Worm (Caenorhabditis elegans) whole organism, late embryonic: Measurements from ENCODE around the gene R31.2.

Source experiments
- F13H6.1 ChIP-seq: sonication (generic microtip); optimal IDR thresholded peaks from 2 replicates; lab custom pipeline; 2016; ENCODE audit warnings: missing genetic modification characterization, missing compliant biosample characterization
- K02D7.2 ChIP-seq: sonication (generic microtip); optimal IDR thresholded peaks from 2 replicates; lab custom pipeline; 2017; ENCODE audit warnings: mild to moderate bottlenecking, missing genetic modification characterization, missing compliant biosample characterization
- T23F11.4 ChIP-seq: fragments of 200-800 bp; sonication (Bioruptor generic); optimal IDR thresholded peaks from 2 replicates; lab custom pipeline; 2018; ENCODE audit warnings: mild to moderate bottlenecking, missing genetic modification characterization, missing compliant biosample characterization
- ahr-1 ChIP-seq: sonication (generic microtip); optimal IDR thresholded peaks from 2 replicates; lab custom pipeline; 2016; ENCODE audit warnings: missing genetic modification characterization, missing compliant biosample characterization
- ama-1 ChIP-seq: fragments of 150-350 bp; optimal IDR thresholded peaks from 2 replicates; lab custom pipeline; 2014
- ceh-14 ChIP-seq: sonication (generic microtip); optimal IDR thresholded peaks from 2 replicates; lab custom pipeline; 2016; ENCODE audit warnings: missing genotype, missing genetic modification characterization, missing compliant biosample characterization
- ceh-18 ChIP-seq: sonication (generic microtip); optimal IDR thresholded peaks from 2 replicates; lab custom pipeline; 2016; ENCODE audit warnings: missing genetic modification characterization, missing compliant biosample characterization
- ceh-24 ChIP-seq: sonication (generic microtip); optimal IDR thresholded peaks from 2 replicates; lab custom pipeline; 2016; ENCODE audit warnings: mild to moderate bottlenecking, missing genetic modification characterization, missing compliant biosample characterization
- ceh-31 ChIP-seq: sonication (generic microtip); optimal IDR thresholded peaks from 2 replicates; lab custom pipeline; 2016; ENCODE audit warnings: missing genetic modification characterization, missing compliant biosample characterization
- ceh-34 ChIP-seq: sonication (generic microtip); optimal IDR thresholded peaks from 2 replicates; lab custom pipeline; 2016; ENCODE audit warnings: mild to moderate bottlenecking, missing genetic modification characterization, missing compliant biosample characterization
- ceh-48 ChIP-seq: sonication (generic microtip); optimal IDR thresholded peaks from 2 replicates; lab custom pipeline; 2016; ENCODE audit warnings: missing genetic modification characterization, inconsistent platforms, missing compliant biosample characterization
- ceh-6 ChIP-seq: fragments of 200-800 bp; sonication (Bioruptor generic); optimal IDR thresholded peaks from 2 replicates; lab custom pipeline; 2018; ENCODE audit warnings: mild to moderate bottlenecking, missing genetic modification characterization, missing compliant biosample characterization
- ceh-9 ChIP-seq: sonication (generic microtip); optimal IDR thresholded peaks from 2 replicates; lab custom pipeline; 2016; ENCODE audit warnings: mild to moderate bottlenecking, missing genetic modification characterization, inconsistent platforms, missing compliant biosample characterization
- dmd-4 ChIP-seq: sonication (generic microtip); optimal IDR thresholded peaks from 2 replicates; lab custom pipeline; 2016; ENCODE audit warnings: borderline replicate concordance, missing genetic modification characterization, missing compliant biosample characterization
- dve-1 ChIP-seq: sonication (generic microtip); optimal IDR thresholded peaks from 2 replicates; lab custom pipeline; 2017; ENCODE audit warnings: antibody characterized with exemption, mild to moderate bottlenecking, missing genetic modification characterization, missing compliant biosample characterization
- elt-2 ChIP-seq: sonication (generic microtip); optimal IDR thresholded peaks from 2 replicates; lab custom pipeline; 2016; ENCODE audit warnings: missing genetic modification reagents, missing genetic modification characterization, missing compliant biosample characterization
- ets-4 ChIP-seq: sonication (generic microtip); optimal IDR thresholded peaks from 2 replicates; lab custom pipeline; 2016; ENCODE audit warnings: missing genetic modification characterization, missing compliant biosample characterization
- fax-1 ChIP-seq: sonication (generic microtip); optimal IDR thresholded peaks from 2 replicates; lab custom pipeline; 2016; ENCODE audit warnings: missing genotype, missing genetic modification characterization, missing compliant biosample characterization
- fkh-10 ChIP-seq: fragments of 150-350 bp; optimal IDR thresholded peaks from 2 replicates; lab custom pipeline; 2014; ENCODE audit warnings: missing biosample characterization, missing genetic modification reagents, missing genetic modification characterization
- fkh-6 ChIP-seq: sonication (generic microtip); optimal IDR thresholded peaks from 2 replicates; lab custom pipeline; 2016; ENCODE audit warnings: missing genetic modification characterization, missing compliant biosample characterization
- lim-6 ChIP-seq: sonication (generic microtip); optimal IDR thresholded peaks from 2 replicates; lab custom pipeline; 2016; ENCODE audit warnings: missing genetic modification characterization, missing compliant biosample characterization
- lin-11 ChIP-seq: fragments of 200-800 bp; sonication (Bioruptor generic); optimal IDR thresholded peaks from 2 replicates; lab custom pipeline; 2018; ENCODE audit warnings: mild to moderate bottlenecking, missing genetic modification characterization, missing compliant biosample characterization
- nhr-232 ChIP-seq: sonication (generic microtip); optimal IDR thresholded peaks from 2 replicates; lab custom pipeline; 2016; ENCODE audit warnings: missing genetic modification characterization, missing compliant biosample characterization
- pha-4 ChIP-seq: fragments of 150-350 bp; optimal IDR thresholded peaks from 2 replicates; lab custom pipeline; 2018; ENCODE audit warnings: missing biosample characterization, missing genetic modification reagents, missing genetic modification characterization
- pqm-1 ChIP-seq: sonication (generic microtip); optimal IDR thresholded peaks from 2 replicates; lab custom pipeline; 2016; ENCODE audit warnings: missing genetic modification characterization, missing compliant biosample characterization
- rnt-1 ChIP-seq: sonication (generic microtip); optimal IDR thresholded peaks from 2 replicates; lab custom pipeline; 2016; ENCODE audit warnings: missing genetic modification characterization, missing compliant biosample characterization
- sdc-2 ChIP-seq: sonication (generic microtip); optimal IDR thresholded peaks from 2 replicates; lab custom pipeline; 2016; ENCODE audit warnings: missing genotype, missing genetic modification characterization, missing compliant biosample characterization
- sox-2 ChIP-seq: fragments of 200-800 bp; sonication (Bioruptor generic); IDR thresholded peaks from 2 replicates; pipeline ENCODE4 v1.3.6; 2022; ENCODE audit warnings: missing genetic modification reagents, missing genetic modification characterization, missing compliant biosample characterization
- tbx-2 ChIP-seq: sonication (generic microtip); optimal IDR thresholded peaks from 2 replicates; lab custom pipeline; 2016; ENCODE audit warnings: missing genetic modification characterization, missing compliant biosample characterization
- tbx-7 ChIP-seq: sonication (generic microtip); optimal IDR thresholded peaks from 2 replicates; lab custom pipeline; 2016; ENCODE audit warnings: missing genotype, missing genetic modification characterization, missing compliant biosample characterization
- unc-42 ChIP-seq: sonication (generic microtip); optimal IDR thresholded peaks from 2 replicates; lab custom pipeline; 2016; ENCODE audit warnings: missing genotype, missing genetic modification characterization, missing compliant biosample characterization
- unc-55 ChIP-seq: sonication (generic microtip); optimal IDR thresholded peaks from 2 replicates; lab custom pipeline; 2017; ENCODE audit warnings: missing biosample characterization, missing genetic modification reagents, missing genetic modification characterization

Gene R31.2

DNA sequence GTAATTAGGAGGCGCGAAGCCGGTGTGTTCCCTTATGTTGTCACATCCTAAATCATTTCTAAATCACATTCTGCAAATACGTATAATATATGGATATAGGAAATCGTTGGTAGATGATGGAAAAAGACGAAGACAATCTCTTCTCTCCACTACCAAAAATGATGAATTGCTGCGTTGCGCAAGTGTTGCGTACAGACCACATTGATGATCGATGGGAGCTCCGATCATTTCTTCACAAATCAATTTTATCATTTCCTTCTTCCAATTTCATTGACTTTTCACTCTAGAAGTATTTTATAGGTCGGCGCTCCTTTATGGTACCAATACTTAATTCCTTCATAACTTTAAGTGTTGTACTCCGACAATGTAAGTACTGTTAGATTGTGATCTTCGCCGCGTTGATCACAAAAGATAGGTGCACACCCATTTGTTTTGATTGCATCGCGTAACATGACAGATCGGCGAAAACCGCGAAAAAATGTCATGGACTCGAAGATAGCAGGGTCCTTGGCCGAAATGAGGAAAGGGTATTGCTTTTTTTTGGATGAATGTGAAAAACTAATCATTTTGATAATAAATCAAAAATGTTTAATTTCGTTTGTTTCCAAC, 32.2 kb downstream of the R31.2 start:
- TF ChIP-seq sdc-2 (tag; lab: Kevin White, UChicago) (no peak), unc-55 (peak; percentile 55), tbx-2 (peak; percentile 6)

DNA sequence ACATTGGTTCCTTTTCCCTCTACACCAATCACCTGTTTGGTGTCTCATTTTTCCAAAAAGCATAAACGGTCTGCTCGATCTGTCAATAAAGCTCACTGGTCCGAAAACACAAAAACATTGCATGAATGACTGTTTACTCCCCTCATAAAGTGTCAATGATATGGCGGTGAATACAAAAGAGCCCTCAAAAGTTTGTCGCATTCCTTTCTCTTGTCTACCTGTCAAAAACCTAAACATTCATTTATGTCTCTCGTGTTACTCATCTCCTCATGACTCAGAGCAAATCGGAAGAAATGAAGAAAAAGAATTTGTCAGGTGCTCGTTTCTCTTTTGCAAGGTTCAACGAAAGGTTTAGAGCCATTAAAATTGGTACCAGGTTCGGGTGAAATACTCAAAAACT, 33.9 kb downstream of the R31.2 start:
- TF ChIP-seq dmd-4 (no peak), unc-55 (no peak), dve-1 (tag; lab: Kevin White, UChicago) (no peak), ceh-24 (tag; lab: Kevin White, UChicago) (no peak), K02D7.2 (tag; lab: Kevin White, UChicago) (no peak), ceh-6 (GFP tag; lab: Kevin White, UChicago) (no peak), ceh-18 (tag; lab: Kevin White, UChicago) (no peak), pha-4 (tag; lab: Kevin White, UChicago) (no peak), ceh-14 (tag; lab: Kevin White, UChicago) (no peak), T23F11.4 (GFP tag; lab: Kevin White, UChicago) (no peak), ceh-34 (tag; lab: Kevin White, UChicago) (no peak), ahr-1 (tag; lab: Kevin White, UChicago) (no peak), ceh-31 (no peak), F13H6.1 (tag; lab: Kevin White, UChicago) (no peak), nhr-232 (tag; lab: Kevin White, UChicago) (no peak)

DNA sequence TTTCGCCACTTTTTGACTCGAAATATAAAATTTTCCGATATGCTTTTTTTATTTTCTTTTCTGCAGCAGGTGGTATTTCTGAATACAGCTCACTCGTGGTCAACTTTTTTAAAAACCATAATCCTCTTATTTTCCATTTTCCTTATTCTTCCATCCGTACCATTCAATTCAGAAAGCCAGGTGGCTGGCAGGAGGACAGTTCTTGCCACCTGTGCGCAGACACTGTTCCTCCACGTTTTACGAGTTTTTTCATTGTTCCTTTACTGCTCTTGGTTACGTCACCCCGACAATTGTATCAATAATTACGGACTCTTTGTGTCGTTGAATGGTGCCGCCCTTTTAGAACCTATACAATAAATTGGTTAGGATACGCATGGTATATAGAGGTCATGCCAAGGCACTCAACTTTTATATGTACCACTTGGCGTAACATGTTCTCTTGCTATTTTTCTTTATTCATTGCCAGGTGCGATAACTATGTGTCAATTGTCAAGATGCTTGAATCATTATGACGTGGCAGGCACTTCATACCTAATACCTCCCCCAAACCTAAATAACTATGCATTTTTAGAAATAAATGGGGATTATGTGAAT, 35.6 kb downstream of the R31.2 start:
- TF ChIP-seq fkh-6 (tag; lab: Kevin White, UChicago) (no peak), pha-4 (tag; lab: Kevin White, UChicago) (no peak), tbx-7 (no peak), lim-6 (tag; lab: Kevin White, UChicago) (no peak), ceh-9 (tag; lab: Kevin White, UChicago) (no peak), lin-11 (tag; lab: Kevin White, UChicago) (no peak), sox-2 (GFP tag; lab: Robert Waterston, UW) (peak; percentile 62), elt-2 (tag; lab: Kevin White, UChicago) (no peak)

DNA sequence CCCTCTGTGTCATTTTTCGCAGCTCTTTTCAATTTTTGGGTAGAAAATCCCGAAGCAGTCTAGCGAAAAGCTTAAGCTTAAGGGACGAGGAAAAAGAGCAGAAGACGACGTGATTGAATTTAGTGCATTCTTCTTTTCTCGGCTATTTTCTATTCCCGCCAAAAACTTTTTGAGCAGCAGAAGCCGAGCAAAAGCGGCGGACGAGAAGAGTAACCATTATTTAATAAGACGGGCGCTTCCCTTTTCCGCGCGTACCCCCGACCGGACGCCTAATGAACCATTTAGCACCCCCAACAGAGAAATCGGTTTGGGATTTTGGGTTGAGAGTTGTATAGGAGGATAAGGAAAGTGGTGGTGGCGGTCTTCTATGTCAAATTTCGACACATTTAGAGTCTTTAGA, 36.2 kb downstream of the R31.2 start:
- TF ChIP-seq fax-1 (tag; lab: Kevin White, UChicago) (no peak), fkh-10 (peak; percentile 53), unc-42 (peak; percentile 98)

DNA sequence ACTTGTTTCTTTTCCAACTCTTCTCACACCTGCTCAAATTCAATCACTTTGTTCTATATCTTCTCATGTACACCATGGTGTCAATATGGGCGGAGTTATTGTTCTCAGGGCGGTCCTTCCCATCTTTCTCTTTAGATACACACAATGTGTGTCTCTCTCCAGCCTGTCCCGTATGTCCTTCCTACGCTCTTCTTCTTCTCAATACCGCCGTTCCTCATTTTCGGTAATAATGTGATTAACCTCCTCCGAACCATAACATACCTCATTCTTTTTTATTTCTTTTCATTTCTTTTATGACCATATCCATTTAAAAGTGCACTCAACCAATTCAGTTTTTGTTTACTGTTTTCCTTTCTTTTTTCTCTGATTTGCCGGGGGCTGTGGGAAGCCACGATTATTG, 38.2 kb downstream of the R31.2 start:
- TF ChIP-seq ceh-14 (tag; lab: Kevin White, UChicago) (no peak), rnt-1 (no peak), unc-42 (peak; percentile 69), ceh-31 (peak; percentile 2), fax-1 (tag; lab: Kevin White, UChicago) (no peak), ama-1 (peak; percentile 17), ets-4 (tag; lab: Kevin White, UChicago) (no peak), pqm-1 (tag; lab: Kevin White, UChicago) (no peak), ceh-48 (tag; lab: Kevin White, UChicago) (no peak)
